Worm (Caenorhabditis elegans): ENCODE data around the gene mltn-1.
A peak's percentile ranks its signal among the peaks of the same experiment; 100 is the strongest.

ce11 chrII:13189363-13189762 lies 44.3 kb upstream of the mltn-1 start:
- TF ChIP-seq sma-3 (GFP tag; optimal IDR thresholded peaks at IDR 0.05) (peak; percentile 30), ZK546.5 (tag; optimal IDR thresholded peaks at IDR 0.05) (no peak), ztf-4 (tag; optimal IDR thresholded peaks at IDR 0.05) (no peak)
